Fruit fly (Drosophila melanogaster) whole organism, wandering third instar larva: ENCODE measurements around the gene CG15773.

Source experiments
- CG9705 ChIP-seq: fragments of 200-800 bp; sonication (Bioruptor generic); optimal IDR thresholded peaks from 2 replicates; lab custom pipeline; 2018; ENCODE audit warnings: missing biosample characterization, mild to moderate bottlenecking, missing genetic modification characterization
- h ChIP-seq: fragments of 200-800 bp; sonication (Bioruptor generic); optimal IDR thresholded peaks from 3 replicates; lab custom pipeline; 2016; ENCODE audit warnings: missing biosample characterization, mild to moderate bottlenecking, missing genetic modification characterization

dm6 chrX:5737157-5737556, 4.6 kb downstream of the CG15773 start:
- TF ChIP-seq h (GFP tag; lab: Kevin White, UChicago) (no peak), CG9705 (GFP tag; lab: Kevin White, UChicago) (no peak)
